Worm (Caenorhabditis elegans) whole organism, L1 larva: ENCODE data around the gene pes-4.

Experiments
- ceh-88 ChIP-seq: fragments of 200-800 bp; sonication (Bioruptor generic); IDR thresholded peaks from 2 replicates; pipeline ENCODE4 v1.3.6; 2022; ENCODE audit warnings: missing genetic modification characterization, missing compliant biosample characterization
- dpl-1 ChIP-seq, 3 experiments: fragments of 150-350 bp in 2 of 3; sonication (generic microtip) in 1 of 3; optimal IDR thresholded peaks; 2 replicates each; lab custom pipeline; 2014 to 2017; ENCODE audit warnings: missing biosample characterization in 3 of 3, missing genetic modification characterization in 3 of 3, missing genetic modification reagents in 3 of 3
- efl-1 ChIP-seq, 4 experiments: fragments of 150-350 bp; optimal IDR thresholded peaks in 3 of 4; peaks in 1 of 4; 1 replicate in 1 of 4; 2 replicates in 3 of 4; lab custom pipeline; 2014; ENCODE audit warnings: missing biosample characterization in 2 of 4, missing genetic modification characterization in 2 of 4, missing genetic modification reagents in 2 of 4
- egl-13 ChIP-seq: sonication (generic microtip); optimal IDR thresholded peaks from 2 replicates; lab custom pipeline; 2016; ENCODE audit warnings: missing genotype, missing genetic modification reagents, missing genetic modification characterization, missing compliant biosample characterization
- egl-27 ChIP-seq, 2 experiments: fragments of 150-350 bp in 1 of 2; sonication (generic microtip); optimal IDR thresholded peaks; 3 replicates each; lab custom pipeline; 2017 to 2018; ENCODE audit warnings: missing biosample characterization in 2 of 2, missing genetic modification characterization in 2 of 2, missing genetic modification reagents in 2 of 2
- ets-5 ChIP-seq: fragments of 200-800 bp; sonication (Bioruptor generic); IDR thresholded peaks from 2 replicates; pipeline ENCODE4 v1.3.6; 2022; ENCODE audit warnings: missing genetic modification characterization, missing compliant biosample characterization
- fkh-10 ChIP-seq: sonication (generic microtip); optimal IDR thresholded peaks from 2 replicates; lab custom pipeline; 2017; ENCODE audit warnings: missing biosample characterization, missing genetic modification reagents, missing genetic modification characterization
- hlh-17 ChIP-seq: fragments of 200-800 bp; sonication (Bioruptor generic); optimal IDR thresholded peaks from 2 replicates; lab custom pipeline; 2018; ENCODE audit warnings: missing genetic modification characterization, mild to moderate bottlenecking, missing compliant biosample characterization, moderate library complexity, borderline replicate concordance
- irx-1 ChIP-seq: sonication (generic microtip); optimal IDR thresholded peaks from 2 replicates; lab custom pipeline; 2016; ENCODE audit warnings: missing genetic modification characterization, missing compliant biosample characterization
- isw-1 ChIP-seq: fragments of 200-800 bp; sonication (Bioruptor generic); IDR thresholded peaks from 2 replicates; pipeline ENCODE4 v1.3.6; 2022; ENCODE audit warnings: missing genetic modification characterization, missing compliant biosample characterization
- lin-39 ChIP-seq: fragments of 150-350 bp; optimal IDR thresholded peaks from 2 replicates; lab custom pipeline; 2014; ENCODE audit warnings: missing biosample characterization, missing genetic modification reagents, missing genetic modification characterization
- lir-3 ChIP-seq: sonication (generic microtip); optimal IDR thresholded peaks from 2 replicates; lab custom pipeline; 2016; ENCODE audit warnings: mild to moderate bottlenecking, missing genetic modification characterization, moderate library complexity, missing compliant biosample characterization; ENCODE audit not compliant: poor library complexity
- lsy-2 ChIP-seq, 2 experiments: fragments of 150-350 bp; optimal IDR thresholded peaks; 2 replicates each; lab custom pipeline; 2014; ENCODE audit warnings: missing biosample characterization in 2 of 2, missing genetic modification characterization in 2 of 2
- mef-2 ChIP-seq: fragments of 150-350 bp; optimal IDR thresholded peaks from 2 replicates; lab custom pipeline; 2014; ENCODE audit warnings: missing biosample characterization, missing genetic modification characterization
- nhr-19 ChIP-seq: fragments of 200-800 bp; sonication (Bioruptor generic); conservative IDR thresholded peaks from 2 replicates; pipeline ENCODE4 v1.3.6; 2022; ENCODE audit warnings: missing genetic modification characterization, missing compliant biosample characterization
- nhr-20 ChIP-seq: sonication (generic microtip); optimal IDR thresholded peaks from 2 replicates; lab custom pipeline; 2016; ENCODE audit warnings: mild to moderate bottlenecking, missing genetic modification characterization, missing compliant biosample characterization
- nhr-28 ChIP-seq: fragments of 150-350 bp; optimal IDR thresholded peaks from 2 replicates; lab custom pipeline; 2014; ENCODE audit warnings: missing biosample characterization, missing genetic modification characterization
- nhr-71 ChIP-seq: sonication (generic microtip); optimal IDR thresholded peaks from 2 replicates; lab custom pipeline; 2016; ENCODE audit warnings: mild to moderate bottlenecking, missing genetic modification characterization, moderate library complexity, missing compliant biosample characterization
- nhr-90 ChIP-seq: sonication (generic microtip); optimal IDR thresholded peaks from 2 replicates; lab custom pipeline; 2016; ENCODE audit warnings: mild to moderate bottlenecking, missing genetic modification characterization, missing compliant biosample characterization; ENCODE audit not compliant: poor library complexity
- pax-3 ChIP-seq: fragments of 200-800 bp; sonication (Bioruptor generic); optimal IDR thresholded peaks from 2 replicates; lab custom pipeline; 2018; ENCODE audit warnings: mild to moderate bottlenecking, missing genetic modification characterization, moderate library complexity, missing compliant biosample characterization
- rnt-1 ChIP-seq: sonication (generic microtip); optimal IDR thresholded peaks from 2 replicates; lab custom pipeline; 2016; ENCODE audit warnings: mild to moderate bottlenecking, missing genetic modification characterization, moderate library complexity, missing compliant biosample characterization
- snpc-4 ChIP-seq: fragments of 150-350 bp; optimal IDR thresholded peaks from 2 replicates; lab custom pipeline; 2014; ENCODE audit warnings: missing biosample characterization, missing genetic modification characterization
- sptf-1 ChIP-seq: fragments of 150-350 bp; optimal IDR thresholded peaks from 2 replicates; lab custom pipeline; 2014; ENCODE audit warnings: missing biosample characterization, missing genetic modification characterization
- sup-37 ChIP-seq: fragments of 200-800 bp; sonication (Bioruptor generic); optimal IDR thresholded peaks from 2 replicates; lab custom pipeline; 2018; ENCODE audit warnings: mild to moderate bottlenecking, missing genetic modification characterization, missing compliant biosample characterization
- swsn-7 ChIP-seq: sonication (generic microtip); optimal IDR thresholded peaks from 2 replicates; lab custom pipeline; 2016; ENCODE audit warnings: missing genetic modification characterization, missing compliant biosample characterization
- tbx-2 ChIP-seq: sonication (generic microtip); optimal IDR thresholded peaks from 2 replicates; lab custom pipeline; 2016; ENCODE audit warnings: missing genetic modification characterization, missing compliant biosample characterization
- unc-130 ChIP-seq: fragments of 150-350 bp; optimal IDR thresholded peaks from 2 replicates; lab custom pipeline; 2017; ENCODE audit warnings: missing biosample characterization, missing genetic modification characterization, inconsistent platforms
- unc-30 ChIP-seq: sonication (generic microtip); optimal IDR thresholded peaks from 2 replicates; lab custom pipeline; 2017; ENCODE audit warnings: missing biosample characterization, missing genetic modification characterization
- unc-62 ChIP-seq: fragments of 150-350 bp; optimal IDR thresholded peaks from 2 replicates; lab custom pipeline; 2014; ENCODE audit warnings: missing biosample characterization, missing genetic modification reagents, missing genetic modification characterization
- xbp-1 ChIP-seq: sonication (generic microtip); optimal IDR thresholded peaks from 2 replicates; lab custom pipeline; 2016; ENCODE audit warnings: missing genetic modification characterization, missing compliant biosample characterization
- zip-4 ChIP-seq: fragments of 200-800 bp; sonication (Bioruptor generic); optimal IDR thresholded peaks from 2 replicates; lab custom pipeline; 2018; ENCODE audit warnings: mild to moderate bottlenecking, missing genetic modification characterization, moderate library complexity, missing compliant biosample characterization

The pes-4 gene

DNA sequence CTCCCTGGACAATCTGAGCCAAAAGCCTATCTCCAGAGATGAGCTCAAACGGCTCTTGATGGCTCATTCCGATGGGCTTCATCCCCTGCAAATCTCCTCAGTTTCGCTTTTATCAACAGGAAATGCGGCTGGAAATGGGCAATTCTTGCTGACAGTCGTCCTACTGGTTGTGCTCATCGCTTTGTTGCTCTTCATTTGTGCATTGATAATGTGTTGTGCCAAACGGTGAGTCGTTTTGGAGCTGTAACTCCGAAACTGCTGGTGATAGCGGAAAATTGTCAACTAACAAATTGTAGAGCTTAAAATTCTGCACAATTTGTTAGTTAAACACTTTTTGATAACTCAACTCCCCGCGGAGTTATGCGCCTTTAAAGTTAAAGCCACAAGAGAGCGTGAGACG is 51.1 kb downstream of the pes-4 start:
- no peak for TF ChIP-seq egl-13 (tag; lab: Kevin White, UChicago)
- no peak for TF ChIP-seq nhr-20 (tag; lab: Kevin White, UChicago)
- no peak for TF ChIP-seq lsy-2 (tag; optimal IDR thresholded peaks at IDR 0.05; lab: Kevin White, UChicago)
- TF ChIP-seq mef-2 (tag; lab: Kevin White, UChicago), result no peak
- no peak for TF ChIP-seq lir-3 (tag; lab: Kevin White, UChicago)

DNA sequence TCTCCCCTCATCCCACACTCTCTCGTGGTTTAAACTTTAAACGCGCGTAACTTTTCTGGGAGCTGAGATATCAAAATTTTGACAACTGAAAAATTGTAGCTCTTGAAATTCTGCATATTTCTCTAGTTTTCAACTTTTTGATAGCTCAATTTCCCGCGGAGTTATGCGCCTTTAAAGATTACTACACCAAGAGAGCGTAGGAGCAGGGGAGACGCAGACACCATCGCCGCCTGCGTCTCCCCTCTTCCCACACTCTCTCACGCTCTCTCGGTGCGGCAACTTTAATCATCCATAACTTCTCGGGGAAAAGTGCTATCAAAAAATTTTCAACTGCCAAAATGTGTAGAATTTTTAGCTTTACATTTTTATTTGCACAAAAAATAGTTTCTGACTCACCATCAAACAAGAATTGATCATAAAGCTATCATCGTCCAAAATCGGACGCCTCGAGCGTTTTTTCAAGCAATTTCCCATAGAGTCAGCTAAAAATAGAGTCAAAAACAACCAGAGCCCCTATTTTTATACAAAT is 53.9 kb downstream of the pes-4 start, which contains the start of gene eak-3:
TSS of gene eak-3 (minus strand) at position 479 of the 529 bp plus-strand sequence.
- TF ChIP-seq unc-30, result no peak
- no peak for TF ChIP-seq efl-1 (optimal IDR thresholded peaks at IDR 0.05; lab: Kevin White, UChicago)
- peak in 1 of 2 experiments; percentile 89 for TF ChIP-seq efl-1 (GFP tag; optimal IDR thresholded peaks at IDR 0.05 in 1 of 2; lab: Kevin White, UChicago)
- TF ChIP-seq egl-27 (tag; optimal IDR thresholded peaks at IDR 0.05; lab: Kevin White, UChicago), result no peak

- no peak for TF ChIP-seq sup-37 (GFP tag; lab: Kevin White, UChicago)
- no peak for TF ChIP-seq isw-1 (GFP tag; lab: Robert Waterston, UW)
- no peak for TF ChIP-seq tbx-2
- no peak for TF ChIP-seq fkh-10 (GFP tag; lab: Kevin White, UChicago)
- no peak for TF ChIP-seq pax-3 (tag; lab: Kevin White, UChicago)
- no peak for TF ChIP-seq unc-30
- TF ChIP-seq ceh-88 (GFP tag; lab: Robert Waterston, UW), result no peak
- no peak for TF ChIP-seq unc-130 (tag; lab: Kevin White, UChicago)
- TF ChIP-seq lin-39 (tag; lab: Kevin White, UChicago), result no peak
- TF ChIP-seq irx-1 (tag; lab: Kevin White, UChicago), result no peak
- no peak for TF ChIP-seq dpl-1 (GFP tag; optimal IDR thresholded peaks at IDR 0.05; lab: Kevin White, UChicago)
- TF ChIP-seq egl-27 (tag; optimal IDR thresholded peaks at IDR 0.05; lab: Kevin White, UChicago), result no peak
- TF ChIP-seq nhr-19 (GFP tag; lab: Robert Waterston, UW), result no peak
- TF ChIP-seq unc-62 (GFP tag; lab: Kevin White, UChicago), result no peak
Observed at ce11 chrIII:1173331-1173730, 56.7 kb downstream of the pes-4 start.

DNA sequence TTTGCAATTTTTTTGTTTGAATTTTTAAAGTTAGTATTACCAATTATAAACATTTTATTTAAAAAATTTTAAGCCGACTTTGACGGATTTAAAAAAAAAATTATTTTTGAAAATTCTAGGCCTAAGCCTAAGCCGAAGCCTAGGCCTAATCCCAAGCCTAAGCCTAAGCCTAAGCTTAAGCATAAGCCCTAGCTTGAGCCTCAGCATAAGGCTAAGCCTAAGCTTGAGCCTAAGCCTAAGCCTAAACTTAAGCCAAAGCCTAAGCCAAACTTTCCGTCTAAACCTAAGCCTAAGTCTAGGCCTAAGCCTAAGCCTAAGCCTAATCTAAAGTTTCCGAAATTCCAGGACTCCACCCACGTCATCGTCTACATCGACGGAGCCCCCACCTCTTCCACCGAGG is 60.5 kb downstream of the pes-4 start:
- TF ChIP-seq swsn-7 (tag; lab: Kevin White, UChicago) (no peak), xbp-1 (tag; lab: Kevin White, UChicago) (no peak), nhr-90 (no peak), ceh-88 (GFP tag; lab: Robert Waterston, UW) (no peak), nhr-71 (tag; lab: Kevin White, UChicago) (no peak), mef-2 (tag; lab: Kevin White, UChicago) (no peak), ets-5 (GFP tag; lab: Robert Waterston, UW) (no peak), rnt-1 (tag; lab: Kevin White, UChicago) (no peak), nhr-28 (tag; lab: Kevin White, UChicago) (no peak), snpc-4 (no peak), dpl-1 (GFP tag; optimal IDR thresholded peaks at IDR 0.05; lab: Kevin White, UChicago) (no peak)

ce11 chrIII:1166388-1166787 is 63.7 kb downstream of the pes-4 start:
- TF ChIP-seq hlh-17 (GFP tag; lab: Kevin White, UChicago) (no peak), sptf-1 (tag; lab: Kevin White, UChicago) (no peak), zip-4 (GFP tag; lab: Kevin White, UChicago) (no peak)
- TF ChIP-seq, all 84 proteins: peak for 0
